Fruit fly (Drosophila melanogaster): ENCODE measurements around the gene CG11403.

Gene CG11403

dm6 chrX:1269700-1270099 lies 30.0 kb upstream of the CG11403 start (continued):
- no peak for TF ChIP-seq Atf6 (GFP tag; IDR thresholded peaks at IDR 0.05)
- TF ChIP-seq CG6272 (GFP tag; IDR thresholded peaks at IDR 0.05), result 0 out of 2 replicates have a peak, but pooled peaks have one; percentile 25
- no peak for TF ChIP-seq CG9876 (GFP tag; optimal IDR thresholded peaks at IDR 0.05)
- no peak for TF ChIP-seq CG2116 (GFP tag; optimal IDR thresholded peaks at IDR 0.05)
- 0 out of 3 replicates have a peak, but pooled peaks have one; percentile 32 for TF ChIP-seq CG11456 (GFP tag; IDR thresholded peaks at IDR 0.05)
- no peak for TF ChIP-seq CG10321 (GFP tag; IDR thresholded peaks at IDR 0.05)
- TF ChIP-seq lilli (GFP tag; optimal IDR thresholded peaks at IDR 0.05), result no peak
- TF ChIP-seq knrl (GFP tag; IDR thresholded peaks at IDR 0.05; ENCODE audit: partially characterized antibody), result no peak
- no peak for TF ChIP-seq lov (optimal IDR thresholded peaks at IDR 0.05)
- TF ChIP-seq lov (GFP tag; IDR thresholded peaks at IDR 0.05), result no peak
- TF ChIP-seq H15 (GFP tag; IDR thresholded peaks at IDR 0.05), result peak; percentile 51; the same call in 1 of the 3 replicates
- peak; percentile 14 for TF ChIP-seq ATbp (GFP tag; optimal IDR thresholded peaks at IDR 0.05)
- no peak for TF ChIP-seq Dip3 (GFP tag; optimal IDR thresholded peaks at IDR 0.05)
- TF ChIP-seq pan (optimal IDR thresholded peaks at IDR 0.05), result no peak
- TF ChIP-seq pan (GFP tag; optimal IDR thresholded peaks at IDR 0.05 in 1 of 2, IDR thresholded peaks at IDR 0.05 in 1 of 2), result peak in 1 of 2 experiments; percentile 8
- 0 out of 3 replicates have a peak, but pooled peaks have one; percentile 35 for TF ChIP-seq CG11695 (GFP tag; IDR thresholded peaks at IDR 0.05)
- no peak for TF ChIP-seq cas (GFP tag; IDR thresholded peaks at IDR 0.05)
- TF ChIP-seq CG6654 (GFP tag; optimal IDR thresholded peaks at IDR 0.05), result no peak
- TF ChIP-seq CG16779 (GFP tag; IDR thresholded peaks at IDR 0.05), result no peak
- no peak for TF ChIP-seq CG4404 (GFP tag; IDR thresholded peaks at IDR 0.05)
- TF ChIP-seq CG32772 (GFP tag; IDR thresholded peaks at IDR 0.05), result peak; percentile 38
- TF ChIP-seq Sry-δ (GFP tag; optimal IDR thresholded peaks at IDR 0.05), result no peak
- TF ChIP-seq luna (GFP tag; optimal IDR thresholded peaks at IDR 0.05), result no peak
- TF ChIP-seq Pdp1 (GFP tag; optimal IDR thresholded peaks at IDR 0.05), result no peak
- 0 out of 2 replicates have a peak, but pooled peaks have one; percentile 19 for TF ChIP-seq Rfx (GFP tag; IDR thresholded peaks at IDR 0.05)
- 0 out of 3 replicates have a peak, but pooled peaks have one; percentile 50 for TF ChIP-seq so (GFP tag; IDR thresholded peaks at IDR 0.05)
- no peak for TF ChIP-seq dmrt11E (tag; optimal IDR thresholded peaks at IDR 0.05)
- peak; percentile 25 for TF ChIP-seq CG2678 (tag; optimal IDR thresholded peaks at IDR 0.05)
- no peak for TF ChIP-seq slbo (GFP tag; IDR thresholded peaks at IDR 0.05)
- TF ChIP-seq onecut (GFP tag; IDR thresholded peaks at IDR 0.05), result 0 out of 2 replicates have a peak, but pooled peaks have one; percentile 16
- no peak for TF ChIP-seq CG6689 (GFP tag; IDR thresholded peaks at IDR 0.05)
- TF ChIP-seq CG5953 (GFP tag; IDR thresholded peaks at IDR 0.05), result no peak
- TF ChIP-seq crc (GFP tag; optimal IDR thresholded peaks at IDR 0.05), result no peak
- TF ChIP-seq CG2120 (GFP tag; optimal IDR thresholded peaks at IDR 0.05), result peak; percentile 31
- no peak for TF ChIP-seq stwl (tag; optimal IDR thresholded peaks at IDR 0.05)
- TF ChIP-seq CG18599 (GFP tag; optimal IDR thresholded peaks at IDR 0.05), result peak; percentile 26
- peak; percentile 71 for TF ChIP-seq Med (GFP tag)
- TF ChIP-seq bsh (GFP tag; optimal IDR thresholded peaks at IDR 0.05), result peak in 1 of 2 experiments; percentile 2
- TF ChIP-seq vfl (GFP tag; optimal IDR thresholded peaks at IDR 0.05), result no peak
- TF ChIP-seq pzg (GFP tag; optimal IDR thresholded peaks at IDR 0.05), result no peak
- no peak for TF ChIP-seq ham (GFP tag; IDR thresholded peaks at IDR 0.05)
- no peak for TF ChIP-seq CG12769 (tag; optimal IDR thresholded peaks at IDR 0.05)
- no peak for TF ChIP-seq NfI (GFP tag; optimal IDR thresholded peaks at IDR 0.05)
- peak; percentile 39 for TF ChIP-seq Ets65A (GFP tag)
